Worm (Caenorhabditis elegans) whole organism, midembryonic: ENCODE data around the gene twk-18.

Experiments used
- T22C8.4 ChIP-seq: fragments of 200-800 bp; sonication (Bioruptor generic); IDR thresholded peaks from 2 replicates; pipeline ENCODE4 v1.3.6; 2022; ENCODE audit warnings: missing genetic modification characterization, missing compliant biosample characterization
- cog-1 ChIP-seq: sonication (generic microtip); optimal IDR thresholded peaks from 2 replicates; lab custom pipeline; 2016; ENCODE audit warnings: missing genetic modification characterization, missing compliant biosample characterization
- flt-1 ChIP-seq: fragments of 200-800 bp; sonication (Bioruptor generic); IDR thresholded peaks from 2 replicates; pipeline ENCODE4 v1.3.6; 2022; ENCODE audit warnings: missing genetic modification characterization, missing compliant biosample characterization
- klf-2 ChIP-seq: fragments of 200-800 bp; sonication (Bioruptor generic); conservative IDR thresholded peaks from 2 replicates; pipeline ENCODE4 v1.3.6; 2022; ENCODE audit warnings: missing genetic modification reagents, missing genetic modification characterization, missing compliant biosample characterization
- med-1 ChIP-seq: sonication (generic microtip); optimal IDR thresholded peaks from 2 replicates; lab custom pipeline; 2017; ENCODE audit warnings: missing genetic modification characterization, mild to moderate bottlenecking, missing compliant biosample characterization, antibody characterized with exemption, missing genetic modification reagents; ENCODE audit not compliant: insufficient read depth
- ref-1 ChIP-seq: fragments of 200-800 bp; sonication (Bioruptor generic); conservative IDR thresholded peaks from 2 replicates; pipeline ENCODE4 v1.3.6; 2022; ENCODE audit warnings: missing genetic modification reagents, missing genetic modification characterization, missing compliant biosample characterization
- tab-1 ChIP-seq: fragments of 200-800 bp; sonication (Bioruptor generic); IDR thresholded peaks from 2 replicates; pipeline ENCODE4 v1.3.6; 2022; ENCODE audit warnings: missing genetic modification characterization, missing compliant biosample characterization
- ztf-23 ChIP-seq: fragments of 200-800 bp; sonication (Bioruptor generic); IDR thresholded peaks from 2 replicates; pipeline ENCODE4 v1.3.6; 2022; ENCODE audit warnings: missing genetic modification reagents, missing genetic modification characterization, missing compliant biosample characterization
- ztf-29 ChIP-seq: fragments of 200-800 bp; sonication (Bioruptor generic); IDR thresholded peaks from 2 replicates; pipeline ENCODE4 v1.3.6; 2022; ENCODE audit warnings: missing genetic modification reagents, missing genetic modification characterization, missing compliant biosample characterization

twk-18 gene

ce11 chrX:8995527-8995946, 7.6 kb downstream of the twk-18 start:
- TF ChIP-seq tab-1 (GFP tag; lab: Robert Waterston, UW) (no peak), klf-2 (GFP tag; lab: Robert Waterston, UW) (no peak), T22C8.4 (GFP tag; lab: Robert Waterston, UW) (no peak), med-1 (no peak), ztf-29 (GFP tag; lab: Robert Waterston, UW) (no peak), cog-1 (tag; lab: Kevin White, UChicago) (peak; percentile 7), ztf-23 (GFP tag; lab: Robert Waterston, UW) (0 out of 2 replicates have a peak, but pooled peaks have one; percentile 52), flt-1 (GFP tag; lab: Robert Waterston, UW) (0 out of 2 replicates have a peak, but pooled peaks have one; percentile 35), ref-1 (GFP tag; lab: Robert Waterston, UW) (no peak)

ce11 chrX:8996496-8997116, 8.7 kb downstream of the twk-18 start:
- TF ChIP-seq flt-1 (GFP tag; lab: Robert Waterston, UW) (no peak), med-1 (no peak), cog-1 (tag; lab: Kevin White, UChicago) (no peak)

ce11 chrX:8997450-8998075, 9.6 kb downstream of the twk-18 start, which contains the start of gene C24A3.2:
TSS of gene C24A3.2 (plus strand) at chrX:8997500.
- TF ChIP-seq med-1 (no peak), ztf-23 (GFP tag; lab: Robert Waterston, UW) (no peak), ref-1 (GFP tag; lab: Robert Waterston, UW) (no peak), klf-2 (GFP tag; lab: Robert Waterston, UW) (no peak)

- TF ChIP-seq med-1 (no peak), klf-2 (GFP tag; lab: Robert Waterston, UW) (no peak), flt-1 (GFP tag; lab: Robert Waterston, UW) (no peak), ztf-23 (GFP tag; lab: Robert Waterston, UW) (no peak), cog-1 (tag; lab: Kevin White, UChicago) (no peak), ref-1 (GFP tag; lab: Robert Waterston, UW) (no peak), T22C8.4 (GFP tag; lab: Robert Waterston, UW) (no peak), ztf-29 (GFP tag; lab: Robert Waterston, UW) (no peak), tab-1 (GFP tag; lab: Robert Waterston, UW) (no peak)
Measured at ce11 chrX:8998809-8999208, 10.9 kb downstream of the twk-18 start, which contains the start of gene C24A3.1. TSS of gene C24A3.1 (plus strand) at chrX:8999071.

- no peak for TF ChIP-seq med-1
- no peak for TF ChIP-seq ztf-23 (GFP tag; lab: Robert Waterston, UW)
- no peak for TF ChIP-seq ztf-29 (GFP tag; lab: Robert Waterston, UW)
- no peak for TF ChIP-seq klf-2 (GFP tag; lab: Robert Waterston, UW)
- no peak for TF ChIP-seq T22C8.4 (GFP tag; lab: Robert Waterston, UW)
- TF ChIP-seq cog-1 (tag; lab: Kevin White, UChicago) = no peak
- no peak for TF ChIP-seq ref-1 (GFP tag; lab: Robert Waterston, UW)
- no peak for TF ChIP-seq flt-1 (GFP tag; lab: Robert Waterston, UW)
- TF ChIP-seq tab-1 (GFP tag; lab: Robert Waterston, UW) = no peak
Measured at ce11 chrX:9010418-9010817, 22.5 kb downstream of the twk-18 start, which contains the start of gene C24A3.9. TSS of gene C24A3.9 (minus strand) at chrX:9010518.

ce11 chrX:9011471-9011870, 23.5 kb downstream of the twk-18 start:
- TF ChIP-seq cog-1 (tag; lab: Kevin White, UChicago) (no peak), ztf-29 (GFP tag; lab: Robert Waterston, UW) (no peak), med-1 (no peak), ztf-23 (GFP tag; lab: Robert Waterston, UW) (no peak), T22C8.4 (GFP tag; lab: Robert Waterston, UW) (no peak), klf-2 (GFP tag; lab: Robert Waterston, UW) (no peak), tab-1 (GFP tag; lab: Robert Waterston, UW) (no peak), flt-1 (GFP tag; lab: Robert Waterston, UW) (no peak), ref-1 (GFP tag; lab: Robert Waterston, UW) (no peak)

- TF ChIP-seq ref-1 (GFP tag; lab: Robert Waterston, UW) = no peak
- TF ChIP-seq cog-1 (tag; lab: Kevin White, UChicago) = no peak
- TF ChIP-seq klf-2 (GFP tag; lab: Robert Waterston, UW) = no peak
- TF ChIP-seq ztf-23 (GFP tag; lab: Robert Waterston, UW) = no peak
- TF ChIP-seq T22C8.4 (GFP tag; lab: Robert Waterston, UW) = no peak
- TF ChIP-seq ztf-29 (GFP tag; lab: Robert Waterston, UW) = no peak
- no peak for TF ChIP-seq tab-1 (GFP tag; lab: Robert Waterston, UW)
- TF ChIP-seq med-1 = no peak
- no peak for TF ChIP-seq flt-1 (GFP tag; lab: Robert Waterston, UW)
Measured at ce11 chrX:9014451-9014850, 26.5 kb downstream of the twk-18 start.

ce11 chrX:9015420-9015819, 27.5 kb downstream of the twk-18 start, which contains the start of gene T25B6.4:
TSS of gene T25B6.4 (plus strand) at chrX:9015720.
- TF ChIP-seq cog-1 (tag; lab: Kevin White, UChicago) (no peak), klf-2 (GFP tag; lab: Robert Waterston, UW) (no peak), flt-1 (GFP tag; lab: Robert Waterston, UW) (no peak), med-1 (no peak), T22C8.4 (GFP tag; lab: Robert Waterston, UW) (no peak), ref-1 (GFP tag; lab: Robert Waterston, UW) (no peak), ztf-23 (GFP tag; lab: Robert Waterston, UW) (no peak), tab-1 (GFP tag; lab: Robert Waterston, UW) (no peak), ztf-29 (GFP tag; lab: Robert Waterston, UW) (no peak)

- TF ChIP-seq ztf-23 (GFP tag; lab: Robert Waterston, UW) (no peak), T22C8.4 (GFP tag; lab: Robert Waterston, UW) (no peak), med-1 (no peak), flt-1 (GFP tag; lab: Robert Waterston, UW) (no peak)
Measured at ce11 chrX:9021645-9022044, 33.7 kb downstream of the twk-18 start, which contains the start of gene T25B6.5. TSS of gene T25B6.5 (minus strand) at chrX:9021745.
